Worm (Caenorhabditis elegans): ENCODE data around the gene nlp-82.

Gene nlp-82

ce11 chrII:9254187-9254586 is at the start of gene nlp-82:
Gene nlp-82 (minus strand): TSS chrII:9254287.
- TF ChIP-seq ZK546.5 (tag; optimal IDR thresholded peaks at IDR 0.05) (no peak), eor-1 (tag; optimal IDR thresholded peaks at IDR 0.05) (no peak)

ce11 chrII:9303545-9303944 is 49.5 kb upstream of the nlp-82 start:
- no peak for TF ChIP-seq daf-12 (tag; optimal IDR thresholded peaks at IDR 0.05)
- no peak for TF ChIP-seq lin-39 (tag; optimal IDR thresholded peaks at IDR 0.05)
- no peak for TF ChIP-seq nhr-67 (tag; optimal IDR thresholded peaks at IDR 0.05)
- no peak for TF ChIP-seq unc-39 (tag; optimal IDR thresholded peaks at IDR 0.05)
- no peak for TF ChIP-seq R02D3.7 (tag; optimal IDR thresholded peaks at IDR 0.05)
- no peak for TF ChIP-seq ceh-28 (tag; optimal IDR thresholded peaks at IDR 0.05)

ce11 chrII:9301065-9301464 is 47.0 kb upstream of the nlp-82 start:
- TF ChIP-seq ama-1 (optimal IDR thresholded peaks at IDR 0.05) (no peak), skn-1 (tag; optimal IDR thresholded peaks at IDR 0.05) (no peak), zag-1 (tag; optimal IDR thresholded peaks at IDR 0.05) (no peak), unc-39 (tag; optimal IDR thresholded peaks at IDR 0.05) (no peak), ZK546.5 (tag; optimal IDR thresholded peaks at IDR 0.05) (no peak), ceh-16 (tag; optimal IDR thresholded peaks at IDR 0.05) (no peak), pqm-1 (tag; optimal IDR thresholded peaks at IDR 0.05) (peak; percentile 93), mdl-1 (tag; optimal IDR thresholded peaks at IDR 0.05) (no peak), elt-1 (tag; optimal IDR thresholded peaks at IDR 0.05) (no peak), tbx-2 (tag; optimal IDR thresholded peaks at IDR 0.05) (no peak), unc-62 (GFP tag; optimal IDR thresholded peaks at IDR 0.05) (no peak), jun-1 (tag; optimal IDR thresholded peaks at IDR 0.05) (peak; percentile 42), nhr-23 (tag; optimal IDR thresholded peaks at IDR 0.05) (no peak), pha-4 (tag; optimal IDR thresholded peaks at IDR 0.05) (peak; percentile 47), nhr-12 (tag; optimal IDR thresholded peaks at IDR 0.05) (no peak), hmg-11 (tag; optimal IDR thresholded peaks at IDR 0.05) (no peak), R02D3.7 (tag; optimal IDR thresholded peaks at IDR 0.05) (no peak), nhr-11 (tag; optimal IDR thresholded peaks at IDR 0.05) (no peak), nhr-25 (tag; optimal IDR thresholded peaks at IDR 0.05) (no peak), nhr-43 (tag; optimal IDR thresholded peaks at IDR 0.05; ENCODE audit: poor library complexity, severe bottlenecking) (no peak), ztf-11 (tag; optimal IDR thresholded peaks at IDR 0.05) (no peak), ceh-82 (tag; optimal IDR thresholded peaks at IDR 0.05) (no peak), fkh-2 (tag; optimal IDR thresholded peaks at IDR 0.05) (no peak), ceh-28 (tag; optimal IDR thresholded peaks at IDR 0.05) (no peak), elt-2 (tag; optimal IDR thresholded peaks at IDR 0.05) (peak; percentile 95)

ce11 chrII:9299679-9300078 is 45.6 kb upstream of the nlp-82 start:
- TF ChIP-seq nhr-67 (tag; optimal IDR thresholded peaks at IDR 0.05) = no peak
- peak; percentile 32 for TF ChIP-seq nfya-1 (tag; optimal IDR thresholded peaks at IDR 0.05; ENCODE audit: insufficient read depth)
- peak; percentile 86 for TF ChIP-seq lin-39 (tag; optimal IDR thresholded peaks at IDR 0.05)
- peak; percentile 89 for TF ChIP-seq egl-5 (tag; optimal IDR thresholded peaks at IDR 0.05)

- TF ChIP-seq elt-2 (tag; optimal IDR thresholded peaks at IDR 0.05) (no peak), snpc-4 (tag; optimal IDR thresholded peaks at IDR 0.05) (no peak), mml-1 (tag; optimal IDR thresholded peaks at IDR 0.05) (no peak), mdl-1 (tag; optimal IDR thresholded peaks at IDR 0.05) (no peak), tbx-2 (tag; optimal IDR thresholded peaks at IDR 0.05) (no peak), skn-1 (tag; optimal IDR thresholded peaks at IDR 0.05) (no peak), egl-27 (tag; optimal IDR thresholded peaks at IDR 0.05) (no peak), zag-1 (tag; optimal IDR thresholded peaks at IDR 0.05) (no peak), nhr-25 (tag; optimal IDR thresholded peaks at IDR 0.05) (no peak), nhr-23 (tag; optimal IDR thresholded peaks at IDR 0.05) (no peak), ztf-4 (tag; optimal IDR thresholded peaks at IDR 0.05) (no peak), lin-39 (tag; optimal IDR thresholded peaks at IDR 0.05) (no peak), lsy-12 (tag; optimal IDR thresholded peaks at IDR 0.05) (no peak), nfya-1 (tag; optimal IDR thresholded peaks at IDR 0.05; ENCODE audit: insufficient read depth) (no peak), hmg-11 (tag; optimal IDR thresholded peaks at IDR 0.05) (no peak), ceh-16 (tag; optimal IDR thresholded peaks at IDR 0.05) (no peak), ztf-11 (tag; optimal IDR thresholded peaks at IDR 0.05) (no peak), sea-2 (GFP tag; optimal IDR thresholded peaks at IDR 0.05) (no peak), unc-62 (GFP tag; optimal IDR thresholded peaks at IDR 0.05) (no peak)
These were observed 41.6 kb upstream of the nlp-82 start, which contains the start of gene C01G6.9 for ce11 chrII:9295678-9296077. Gene C01G6.9 (minus strand): TSS chrII:9295818.
